Worm (Caenorhabditis elegans) whole organism, L4 larva: ENCODE data around the gene slmp-1.

Experiments used
- D1046.2 ChIP-seq: fragments of 200-800 bp; sonication (Bioruptor generic); IDR thresholded peaks from 2 replicates; pipeline ENCODE4 v1.3.6; 2022; ENCODE audit warnings: missing genetic modification characterization, missing compliant biosample characterization
- F44E2.7 ChIP-seq: fragments of 200-800 bp; sonication (Bioruptor generic); IDR thresholded peaks from 2 replicates; pipeline ENCODE4 v2.1.2; 2022; ENCODE audit warnings: missing genetic modification characterization, missing compliant biosample characterization
- T20F7.1 ChIP-seq: fragments of 200-800 bp; sonication (Bioruptor generic); optimal IDR thresholded peaks from 2 replicates; lab custom pipeline; 2018; ENCODE audit warnings: mild to moderate bottlenecking, missing genetic modification characterization, missing compliant biosample characterization
- Y48G9A.11 ChIP-seq: fragments of 200-800 bp; sonication (Bioruptor generic); IDR thresholded peaks from 2 replicates; pipeline ENCODE4 v1.3.6; 2022; ENCODE audit warnings: missing genetic modification reagents, missing genetic modification characterization, missing compliant biosample characterization
- ceh-28 ChIP-seq: fragments of 150-350 bp; optimal IDR thresholded peaks from 2 replicates; lab custom pipeline; 2014; ENCODE audit warnings: missing biosample characterization, missing genetic modification reagents, missing genetic modification characterization
- ctbp-1 ChIP-seq: fragments of 200-800 bp; sonication (Bioruptor generic); IDR thresholded peaks from 2 replicates; pipeline ENCODE4 v1.3.6; 2022; ENCODE audit warnings: missing genetic modification reagents, missing genetic modification characterization, missing compliant biosample characterization
- daf-12 ChIP-seq: fragments of 150-350 bp; optimal IDR thresholded peaks from 2 replicates; lab custom pipeline; 2014; ENCODE audit warnings: missing biosample characterization, missing genetic modification reagents, missing genetic modification characterization
- dmd-8 ChIP-seq: fragments of 200-800 bp; sonication (Bioruptor generic); IDR thresholded peaks from 2 replicates; pipeline ENCODE4 v1.3.6; 2022; ENCODE audit warnings: missing genetic modification characterization, missing compliant biosample characterization
- egl-43 ChIP-seq: fragments of 200-800 bp; sonication (Bioruptor generic); IDR thresholded peaks from 2 replicates; pipeline ENCODE4 v1.3.6; 2022; ENCODE audit warnings: missing genetic modification reagents, missing genetic modification characterization, missing compliant biosample characterization
- gei-8 ChIP-seq: fragments of 200-800 bp; sonication (Bioruptor generic); optimal IDR thresholded peaks from 2 replicates; lab custom pipeline; 2018; ENCODE audit warnings: mild to moderate bottlenecking, missing genetic modification characterization, missing compliant biosample characterization
- hlh-11 ChIP-seq: fragments of 200-800 bp; sonication (Bioruptor generic); optimal IDR thresholded peaks from 2 replicates; lab custom pipeline; 2018; ENCODE audit warnings: mild to moderate bottlenecking, missing genetic modification characterization, missing compliant biosample characterization
- jun-1 ChIP-seq: fragments of 150-350 bp; optimal IDR thresholded peaks from 2 replicates; lab custom pipeline; 2014; ENCODE audit warnings: missing biosample characterization, missing genetic modification reagents, missing genetic modification characterization
- lin-38 ChIP-seq: fragments of 200-800 bp; sonication (Bioruptor generic); IDR thresholded peaks from 2 replicates; pipeline ENCODE4 v1.3.6; 2022; ENCODE audit warnings: missing genetic modification reagents, missing genetic modification characterization, missing compliant biosample characterization
- madf-5 ChIP-seq, 2 experiments: fragments of 200-800 bp; sonication (Bioruptor generic); IDR thresholded peaks; 2 replicates each; pipeline ENCODE4 v1.3.6; 2022; ENCODE audit warnings: missing compliant biosample characterization in 2 of 2, missing genetic modification characterization in 2 of 2
- mdt-29 ChIP-seq: fragments of 200-800 bp; sonication (Bioruptor generic); IDR thresholded peaks from 2 replicates; pipeline ENCODE4 v1.3.6; 2022; ENCODE audit warnings: missing genetic modification reagents, missing genetic modification characterization, missing compliant biosample characterization
- nhr-28 ChIP-seq: fragments of 150-350 bp; optimal IDR thresholded peaks from 2 replicates; lab custom pipeline; 2014; ENCODE audit warnings: missing biosample characterization, missing genetic modification characterization
- nhr-42 ChIP-seq: fragments of 200-800 bp; sonication (Bioruptor generic); IDR thresholded peaks from 2 replicates; pipeline ENCODE4 v1.3.6; 2022; ENCODE audit warnings: missing genetic modification characterization, missing compliant biosample characterization
- set-16 ChIP-seq: fragments of 200-800 bp; sonication (Bioruptor generic); IDR thresholded peaks from 2 replicates; pipeline ENCODE4 v1.3.6; 2022; ENCODE audit warnings: missing genetic modification reagents, missing genetic modification characterization, missing compliant biosample characterization
- snpc-1.2 ChIP-seq: fragments of 200-800 bp; sonication (Bioruptor generic); IDR thresholded peaks from 2 replicates; pipeline ENCODE4 v1.3.6; 2022; ENCODE audit warnings: missing genetic modification reagents, missing genetic modification characterization, missing compliant biosample characterization
- spr-3 ChIP-seq: fragments of 200-800 bp; sonication (Bioruptor generic); optimal IDR thresholded peaks from 2 replicates; lab custom pipeline; 2018; ENCODE audit warnings: mild to moderate bottlenecking, missing genetic modification characterization, missing compliant biosample characterization
- tra-1 ChIP-seq: fragments of 200-800 bp; sonication (Bioruptor generic); IDR thresholded peaks from 2 replicates; pipeline ENCODE4 v1.3.6; 2022; ENCODE audit warnings: missing genetic modification reagents, missing genetic modification characterization, missing compliant biosample characterization
- unc-130 ChIP-seq: sonication (generic microtip); optimal IDR thresholded peaks from 2 replicates; lab custom pipeline; 2016; ENCODE audit warnings: missing genetic modification reagents, missing genetic modification characterization, missing compliant biosample characterization

Gene slmp-1

ce11 chrIV:3265657-3266056 is 52.1 kb downstream of the slmp-1 start, which contains the start of gene T26C12.2:
TSS of gene T26C12.2 (minus strand) at chrIV:3265757.
- TF ChIP-seq ceh-28 (tag; lab: Kevin White, UChicago) (no peak), jun-1 (no peak), tra-1 (GFP tag; lab: Robert Waterston, UW) (no peak), daf-12 (tag; lab: Kevin White, UChicago) (no peak), egl-43 (GFP tag; lab: Robert Waterston, UW) (no peak), D1046.2 (GFP tag; lab: Robert Waterston, UW) (no peak), gei-8 (GFP tag; lab: Kevin White, UChicago) (no peak), nhr-28 (tag; lab: Kevin White, UChicago) (no peak), dmd-8 (no peak), hlh-11 (tag; lab: Kevin White, UChicago) (no peak)

- no peak for TF ChIP-seq spr-3
- peak; percentile 73 for TF ChIP-seq set-16
- TF ChIP-seq nhr-42, result 0 out of 2 replicates have a peak, but pooled peaks have one; percentile 12
- no peak for TF ChIP-seq lin-38 (GFP tag; lab: Robert Waterston, UW)
These were observed 53.3 kb downstream of the slmp-1 start for ce11 chrIV:3266841-3267240.

ce11 chrIV:3267581-3267980 is 54.0 kb downstream of the slmp-1 start, which contains the start of gene clec-173:
TSS of gene clec-173 (minus strand) at chrIV:3267681.
- no peak for TF ChIP-seq D1046.2 (GFP tag; lab: Robert Waterston, UW)
- no peak for TF ChIP-seq Y48G9A.11 (GFP tag; lab: Robert Waterston, UW)
- no peak for TF ChIP-seq T20F7.1 (GFP tag; lab: Kevin White, UChicago)
- TF ChIP-seq madf-5 (GFP tag; IDR thresholded peaks at IDR 0.05; lab: Robert Waterston, UW), result no peak
- TF ChIP-seq snpc-1.2, result no peak
- no peak for TF ChIP-seq F44E2.7
- TF ChIP-seq ctbp-1 (GFP tag; lab: Robert Waterston, UW), result no peak
- TF ChIP-seq unc-130 (GFP tag; lab: Kevin White, UChicago), result no peak
- no peak for TF ChIP-seq mdt-29 (GFP tag; lab: Robert Waterston, UW)
